Fruit fly (Drosophila melanogaster): ENCODE results near the gene mRpL17.
A peak's percentile ranks its signal among the peaks of the same experiment; 100 is the strongest.

Gene mRpL17

dm6 chr3L:282276-282675 is 17.7 kb downstream of the mRpL17 start (continued):
- TF ChIP-seq dac (GFP tag; optimal IDR thresholded peaks at IDR 0.05) (no peak), achi (GFP tag; optimal IDR thresholded peaks at IDR 0.05) (no peak), spab (GFP tag; optimal IDR thresholded peaks at IDR 0.05) (no peak), CG8632 (GFP tag; optimal IDR thresholded peaks at IDR 0.05) (no peak), ss (GFP tag; optimal IDR thresholded peaks at IDR 0.05) (peak in 1 of 2 experiments; percentile 19), Sox102F (GFP tag; optimal IDR thresholded peaks at IDR 0.05) (no peak), Ets96B (tag; optimal IDR thresholded peaks at IDR 0.05) (no peak), vri (GFP tag; optimal IDR thresholded peaks at IDR 0.05) (no peak), cyc (GFP tag; optimal IDR thresholded peaks at IDR 0.05) (no peak), CG31627 (GFP tag; optimal IDR thresholded peaks at IDR 0.05) (no peak), CG15336 (GFP tag; IDR thresholded peaks at IDR 0.05) (peak; percentile 53; the same call in 1 of the 2 replicates), Hr38 (GFP tag; optimal IDR thresholded peaks at IDR 0.05) (no peak), CG6163 (GFP tag; IDR thresholded peaks at IDR 0.05) (peak; percentile 68; the same call in 2 of the 3 replicates), Eip93F (GFP tag; optimal IDR thresholded peaks at IDR 0.05) (no peak), CG32006 (GFP tag; optimal IDR thresholded peaks at IDR 0.05) (no peak), topi (GFP tag; optimal IDR thresholded peaks at IDR 0.05) (no peak), CG6854 (GFP tag; optimal IDR thresholded peaks at IDR 0.05) (peak; percentile 45), CG6792 (GFP tag; optimal IDR thresholded peaks at IDR 0.05) (no peak), net (GFP tag; optimal IDR thresholded peaks at IDR 0.05) (no peak), Blimp-1 (GFP tag; optimal IDR thresholded peaks at IDR 0.05) (no peak), CG6808 (GFP tag; optimal IDR thresholded peaks at IDR 0.05) (no peak), Hr39 (GFP tag; optimal IDR thresholded peaks at IDR 0.05) (no peak)

DNA sequence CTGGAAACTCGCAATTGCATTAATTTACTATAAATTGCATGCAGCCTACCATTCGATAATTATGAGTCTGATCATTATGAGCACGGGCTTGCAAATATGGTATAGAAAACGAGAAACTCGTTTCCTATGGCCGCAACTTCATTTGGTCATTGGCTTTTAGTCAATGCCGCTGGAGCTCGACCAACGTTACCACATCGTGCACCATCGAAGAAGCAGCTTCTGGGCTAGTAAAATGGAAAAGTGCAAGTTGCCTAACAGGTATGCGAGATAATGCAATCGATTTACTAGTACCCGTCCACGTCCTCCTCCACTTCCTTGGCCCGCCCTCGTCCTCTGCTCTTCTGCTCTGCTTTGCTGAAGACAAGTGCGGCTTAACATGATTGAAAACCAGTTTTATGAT is 19.7 kb downstream of the mRpL17 start:
- no peak for TF ChIP-seq spab (GFP tag; optimal IDR thresholded peaks at IDR 0.05)
- TF ChIP-seq CG6808 (GFP tag; optimal IDR thresholded peaks at IDR 0.05): peak; percentile 5
- TF ChIP-seq pdm3 (GFP tag; optimal IDR thresholded peaks at IDR 0.05): no peak
- TF ChIP-seq Eip78C (GFP tag): peak; percentile 50
- peak in 1 of 2 experiments; percentile 48 for TF ChIP-seq ss (GFP tag; optimal IDR thresholded peaks at IDR 0.05)
- peak; percentile 47 for TF ChIP-seq Lpt (GFP tag; optimal IDR thresholded peaks at IDR 0.05)
- TF ChIP-seq Sox102F (GFP tag; optimal IDR thresholded peaks at IDR 0.05): no peak

DNA sequence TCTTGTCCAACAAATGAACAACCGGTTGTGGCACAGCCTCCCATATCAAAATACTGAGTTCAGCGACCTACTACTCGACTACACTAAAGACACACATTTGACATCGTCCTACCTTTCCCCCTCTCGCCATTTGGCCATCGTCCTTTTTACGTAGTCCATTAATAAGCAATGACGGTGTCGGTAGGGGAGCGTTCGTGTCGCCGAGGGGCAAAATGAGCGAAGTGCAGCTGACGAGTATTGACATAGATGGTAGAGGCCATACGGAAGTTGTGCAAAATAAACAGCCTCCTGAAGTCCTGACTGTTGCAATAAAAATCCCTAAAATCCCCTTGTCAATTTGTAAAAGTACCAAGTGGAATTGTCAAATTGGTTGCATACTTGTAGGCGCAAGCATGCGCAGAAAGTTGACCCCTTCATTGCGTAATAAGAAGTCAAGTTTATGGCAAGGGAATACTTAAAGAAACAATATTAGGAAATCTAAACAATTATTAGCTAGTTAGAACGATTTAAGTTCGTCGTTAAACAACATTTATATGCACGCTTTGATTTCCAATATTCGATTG is 27.1 kb downstream of the mRpL17 start:
- TF ChIP-seq vri (GFP tag; optimal IDR thresholded peaks at IDR 0.05) (peak; percentile 97), Eip78C (GFP tag) (peak; percentile 39), CG16779 (tag; optimal IDR thresholded peaks at IDR 0.05) (no peak), CG6808 (GFP tag; optimal IDR thresholded peaks at IDR 0.05) (no peak), Sox14 (GFP tag; optimal IDR thresholded peaks at IDR 0.05) (no peak), svp (GFP tag) (peak; percentile 98), CG8319 (GFP tag; optimal IDR thresholded peaks at IDR 0.05) (no peak), Ets21C (GFP tag; optimal IDR thresholded peaks at IDR 0.05) (no peak), Hr4 (GFP tag; optimal IDR thresholded peaks at IDR 0.05) (no peak), Hr38 (GFP tag; optimal IDR thresholded peaks at IDR 0.05) (no peak), CG6163 (GFP tag; IDR thresholded peaks at IDR 0.05) (no peak), ss (GFP tag; optimal IDR thresholded peaks at IDR 0.05) (no peak), CG34406 (GFP tag; optimal IDR thresholded peaks at IDR 0.05) (no peak), CG6854 (GFP tag; optimal IDR thresholded peaks at IDR 0.05) (no peak), CG9139 (GFP tag; optimal IDR thresholded peaks at IDR 0.05) (no peak), Gug (GFP tag; IDR thresholded peaks at IDR 0.05) (no peak), CG31627 (GFP tag; optimal IDR thresholded peaks at IDR 0.05) (no peak), OdsH (GFP tag; optimal IDR thresholded peaks at IDR 0.05) (no peak), lz (GFP tag; optimal IDR thresholded peaks at IDR 0.05) (no peak), CG8119 (GFP tag; IDR thresholded peaks at IDR 0.05) (no peak), topi (GFP tag; optimal IDR thresholded peaks at IDR 0.05) (no peak), CG7368 (GFP tag; optimal IDR thresholded peaks at IDR 0.05) (no peak), CG4318 (GFP tag; optimal IDR thresholded peaks at IDR 0.05) (no peak)
